Worm (Caenorhabditis elegans) whole organism, midembryonic: Measurements from ENCODE around the gene srj-10.
"Not testable (repeated sequence)": the region's sequence is repeated elsewhere in the genome, so short reads cannot be mapped to it uniquely, and the experiment has no call there.

Experiments used
- cog-1 ChIP-seq: sonication (generic microtip); optimal IDR thresholded peaks from 2 replicates; lab custom pipeline; 2016; ENCODE audit warnings: missing genetic modification characterization, missing compliant biosample characterization
- flt-1 ChIP-seq: fragments of 200-800 bp; sonication (Bioruptor generic); IDR thresholded peaks from 2 replicates; pipeline ENCODE4 v1.3.6; 2022; ENCODE audit warnings: missing genetic modification characterization, missing compliant biosample characterization
- klf-2 ChIP-seq: fragments of 200-800 bp; sonication (Bioruptor generic); conservative IDR thresholded peaks from 2 replicates; pipeline ENCODE4 v1.3.6; 2022; ENCODE audit warnings: missing genetic modification reagents, missing genetic modification characterization, missing compliant biosample characterization
- med-1 ChIP-seq: sonication (generic microtip); optimal IDR thresholded peaks from 2 replicates; lab custom pipeline; 2017; ENCODE audit warnings: missing genetic modification characterization, mild to moderate bottlenecking, missing compliant biosample characterization, antibody characterized with exemption, missing genetic modification reagents; ENCODE audit not compliant: insufficient read depth
- ref-1 ChIP-seq: fragments of 200-800 bp; sonication (Bioruptor generic); conservative IDR thresholded peaks from 2 replicates; pipeline ENCODE4 v1.3.6; 2022; ENCODE audit warnings: missing genetic modification reagents, missing genetic modification characterization, missing compliant biosample characterization
- tab-1 ChIP-seq: fragments of 200-800 bp; sonication (Bioruptor generic); IDR thresholded peaks from 2 replicates; pipeline ENCODE4 v1.3.6; 2022; ENCODE audit warnings: missing genetic modification characterization, missing compliant biosample characterization
- ztf-29 ChIP-seq: fragments of 200-800 bp; sonication (Bioruptor generic); IDR thresholded peaks from 2 replicates; pipeline ENCODE4 v1.3.6; 2022; ENCODE audit warnings: missing genetic modification reagents, missing genetic modification characterization, missing compliant biosample characterization

DNA sequence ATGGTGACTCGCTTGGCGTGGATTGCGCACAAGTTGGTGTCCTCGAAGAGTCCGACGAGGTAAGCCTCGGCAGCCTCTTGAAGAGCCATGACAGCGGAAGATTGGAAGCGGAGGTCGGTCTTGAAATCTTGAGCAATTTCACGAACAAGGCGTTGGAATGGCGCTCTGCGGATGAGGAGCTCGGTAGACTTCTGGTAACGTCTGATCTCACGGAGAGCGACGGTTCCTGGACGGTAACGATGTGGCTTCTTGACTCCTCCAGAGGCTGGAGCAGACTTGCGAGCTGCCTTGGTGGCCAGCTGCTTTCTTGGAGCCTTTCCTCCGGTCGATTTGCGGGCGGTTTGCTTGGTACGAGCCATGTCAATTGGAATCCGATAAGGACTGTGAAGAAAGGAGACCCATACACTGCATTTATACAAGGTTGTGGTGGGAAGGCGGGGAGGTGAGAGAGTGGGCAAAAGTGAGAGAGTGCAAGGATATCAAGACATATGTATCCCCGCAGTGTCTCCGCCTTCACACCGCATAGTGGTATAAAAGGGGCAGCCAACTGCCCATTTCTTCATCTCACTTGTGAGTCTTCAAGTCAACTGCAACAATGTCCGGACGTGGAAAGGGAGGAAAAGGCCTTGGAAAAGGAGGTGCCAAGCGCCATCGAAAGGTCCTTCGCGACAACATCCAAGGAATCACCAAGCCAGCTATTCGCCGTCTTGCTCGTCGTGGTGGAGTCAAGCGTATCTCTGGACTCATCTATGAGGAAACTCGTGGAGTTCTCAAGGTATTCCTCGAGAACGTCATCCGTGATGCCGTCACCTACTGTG lies 31.6 kb downstream of the srj-10 start, which contains the start of the genes his-2 and his-1:
- not testable (repeated sequence) for TF ChIP-seq cog-1 (tag; lab: Kevin White, UChicago); ref-1 (GFP tag; lab: Robert Waterston, UW); ztf-29 (GFP tag; lab: Robert Waterston, UW); tab-1 (GFP tag; lab: Robert Waterston, UW); med-1 (GFP tag; lab: Kevin White, UChicago)
- 0 out of 2 replicates have a peak, but pooled peaks have one; percentile 3 for TF ChIP-seq klf-2 (GFP tag; lab: Robert Waterston, UW)
- TF ChIP-seq flt-1 (GFP tag; lab: Robert Waterston, UW): peak; percentile 81
